Fruit fly (Drosophila melanogaster) whole organism, adult: ENCODE data around the gene CG13887.

ENCODE experiments used
- CG11617 ChIP-seq: fragments of 200-800 bp; sonication (Bioruptor generic); optimal IDR thresholded peaks from 2 replicates; lab custom pipeline; 2017; ENCODE audit warnings: mild to moderate bottlenecking, missing biosample characterization, missing genetic modification reagents, missing genetic modification characterization
- CG12768 ChIP-seq: fragments of 200-800 bp; sonication (Bioruptor generic); optimal IDR thresholded peaks from 2 replicates; lab custom pipeline; 2017; ENCODE audit warnings: missing biosample characterization, missing genetic modification characterization, mild to moderate bottlenecking, moderate library complexity, missing genetic modification reagents
- CG14711 ChIP-seq: fragments of 200-800 bp; sonication (Bioruptor generic); optimal IDR thresholded peaks from 2 replicates; lab custom pipeline; 2018; ENCODE audit warnings: missing biosample characterization, mild to moderate bottlenecking, missing genetic modification characterization, moderate library complexity
- CG1620 ChIP-seq: fragments of 200-800 bp; sonication (Bioruptor generic); optimal IDR thresholded peaks from 2 replicates; lab custom pipeline; 2016; ENCODE audit warnings: missing biosample characterization, missing genetic modification characterization
- CG33017 ChIP-seq: fragments of 200-800 bp; sonication (Bioruptor generic); optimal IDR thresholded peaks from 2 replicates; lab custom pipeline; 2018; ENCODE audit warnings: missing biosample characterization, mild to moderate bottlenecking, missing genetic modification characterization, moderate library complexity
- CG5204 ChIP-seq: fragments of 200-800 bp; sonication (Bioruptor generic); optimal IDR thresholded peaks from 2 replicates; lab custom pipeline; 2016; ENCODE audit warnings: missing biosample characterization, missing genetic modification characterization
- CG7045 ChIP-seq: fragments of 200-800 bp; sonication (Bioruptor generic); optimal IDR thresholded peaks from 2 replicates; lab custom pipeline; 2017; ENCODE audit warnings: missing biosample characterization, mild to moderate bottlenecking, missing genetic modification characterization
- CG7101 ChIP-seq: fragments of 200-800 bp; sonication (Bioruptor generic); optimal IDR thresholded peaks from 2 replicates; lab custom pipeline; 2018; ENCODE audit warnings: missing biosample characterization, mild to moderate bottlenecking, missing genetic modification characterization, moderate library complexity
- Clk ChIP-seq: fragments of 200-800 bp; sonication (Bioruptor generic); optimal IDR thresholded peaks from 2 replicates; lab custom pipeline; 2017; ENCODE audit warnings: missing biosample characterization, missing genetic modification characterization
- Crg-1 ChIP-seq: fragments of 200-800 bp; sonication (Bioruptor generic); optimal IDR thresholded peaks from 2 replicates; lab custom pipeline; 2016; ENCODE audit warnings: missing biosample characterization, missing genetic modification characterization
- Hr96 ChIP-seq: fragments of 200-800 bp; sonication (Bioruptor generic); optimal IDR thresholded peaks from 2 replicates; lab custom pipeline; 2016; ENCODE audit warnings: missing biosample characterization, missing genetic modification characterization
- Mnt ChIP-seq: fragments of 200-800 bp; sonication (Bioruptor generic); optimal IDR thresholded peaks from 2 replicates; lab custom pipeline; 2016; ENCODE audit warnings: missing biosample characterization, mild to moderate bottlenecking, missing genetic modification characterization
- bab1 ChIP-seq: fragments of 200-800 bp; sonication (Bioruptor generic); optimal IDR thresholded peaks from 3 replicates; lab custom pipeline; 2019; ENCODE audit warnings: missing biosample characterization, mild to moderate bottlenecking, missing genetic modification characterization, moderate library complexity
- cic ChIP-seq: fragments of 200-800 bp; sonication (Bioruptor generic); optimal IDR thresholded peaks from 2 replicates; lab custom pipeline; 2017; ENCODE audit warnings: missing biosample characterization, mild to moderate bottlenecking, missing genetic modification characterization, moderate library complexity
- cnc ChIP-seq, 2 experiments: fragments of >200 bp; optimal IDR thresholded peaks; 2 replicates each; lab custom pipeline; 2017
- kay ChIP-seq: fragments of 200-800 bp; sonication (Bioruptor generic); peaks from one replicate; lab custom pipeline; 2016; ENCODE audit warnings: missing biosample characterization, missing genetic modification characterization, borderline replicate concordance
- ovo ChIP-seq: fragments of 200-800 bp; sonication (Bioruptor generic); optimal IDR thresholded peaks from 2 replicates; lab custom pipeline; 2016; ENCODE audit warnings: missing biosample characterization, missing genetic modification characterization
- pad ChIP-seq: fragments of 200-800 bp; sonication (Bioruptor generic); optimal IDR thresholded peaks from 3 replicates; lab custom pipeline; 2017; ENCODE audit warnings: missing biosample characterization, missing genetic modification characterization, mild to moderate bottlenecking, moderate library complexity, missing genetic modification reagents
- tj ChIP-seq: fragments of 200-800 bp; sonication (Bioruptor generic); optimal IDR thresholded peaks from 3 replicates; lab custom pipeline; 2017; ENCODE audit warnings: missing biosample characterization, mild to moderate bottlenecking, missing genetic modification characterization, moderate library complexity
- toe ChIP-seq: fragments of 200-800 bp; sonication (Bioruptor generic); optimal IDR thresholded peaks from 2 replicates; lab custom pipeline; 2016; ENCODE audit warnings: missing biosample characterization, missing genetic modification characterization

The CG13887 gene

DNA sequence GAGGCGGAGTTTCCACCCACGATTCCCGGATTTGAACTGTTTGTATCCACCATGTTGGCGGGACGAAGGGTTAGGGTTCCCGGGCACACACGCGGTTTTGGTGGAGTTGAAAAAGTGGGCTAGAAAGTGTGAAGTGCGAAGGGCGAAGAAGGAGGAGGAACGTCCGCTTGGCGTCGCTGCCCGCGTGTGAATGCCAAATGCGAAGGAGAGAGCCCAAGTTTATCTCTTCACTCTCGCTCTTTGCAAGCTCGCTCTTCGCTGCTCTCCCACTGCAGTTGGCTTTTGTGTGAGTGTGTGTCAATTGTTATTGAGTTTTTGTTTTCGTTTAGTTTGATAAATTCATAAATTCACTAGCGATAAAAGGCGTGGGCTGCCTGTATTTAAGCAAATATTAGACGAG, 43.2 kb downstream of the CG13887 start:
- TF ChIP-seq pad (GFP tag; lab: Kevin White, UChicago) (no peak), Crg-1 (no peak), CG14711 (tag; lab: Kevin White, UChicago) (no peak), CG7101 (no peak), toe (GFP tag; lab: Kevin White, UChicago) (no peak), ovo (GFP tag; lab: Kevin White, UChicago) (no peak), cic (GFP tag; lab: Kevin White, UChicago) (no peak), Mnt (peak; percentile 21), bab1 (peak; percentile 44), CG7045 (no peak), CG1620 (GFP tag; lab: Kevin White, UChicago) (peak; percentile 16), Hr96 (peak; percentile 10)

- TF ChIP-seq toe (GFP tag; lab: Kevin White, UChicago), result peak; percentile 17
- TF ChIP-seq Hr96, result no peak
- TF ChIP-seq pad (GFP tag; lab: Kevin White, UChicago), result peak; percentile 10
- peak; percentile 16 for TF ChIP-seq Crg-1
- TF ChIP-seq Mnt, result peak; percentile 57
- TF ChIP-seq CG33017, result peak; percentile 40
- TF ChIP-seq kay, result no peak
- TF ChIP-seq CG14711 (tag; lab: Kevin White, UChicago), result no peak
- peak; percentile 92 for TF ChIP-seq tj (GFP tag; lab: Kevin White, UChicago)
- no peak for TF ChIP-seq cnc (optimal IDR thresholded peaks at IDR 0.05; lab: Kevin White, UChicago)
- peak; percentile 46 for TF ChIP-seq cic (GFP tag; lab: Kevin White, UChicago)
- TF ChIP-seq ovo (GFP tag; lab: Kevin White, UChicago), result peak; percentile 36
- TF ChIP-seq CG1620 (GFP tag; lab: Kevin White, UChicago), result peak; percentile 32
- TF ChIP-seq CG11617, result peak; percentile 13
- TF ChIP-seq CG12768 (GFP tag; lab: Kevin White, UChicago), result peak; percentile 59
- TF ChIP-seq Clk (GFP tag; lab: Kevin White, UChicago), result peak; percentile 56
- no peak for TF ChIP-seq CG5204 (GFP tag; lab: Kevin White, UChicago)
- TF ChIP-seq CG7045, result peak; percentile 28
- peak; percentile 35 for TF ChIP-seq bab1
- peak; percentile 35 for TF ChIP-seq CG7101
Observed at dm6 chr3L:881496-882235, 44.0 kb downstream of the CG13887 start, which contains the start of gene CG13907. CG13907 (minus strand) TSS chr3L:882013.

DNA sequence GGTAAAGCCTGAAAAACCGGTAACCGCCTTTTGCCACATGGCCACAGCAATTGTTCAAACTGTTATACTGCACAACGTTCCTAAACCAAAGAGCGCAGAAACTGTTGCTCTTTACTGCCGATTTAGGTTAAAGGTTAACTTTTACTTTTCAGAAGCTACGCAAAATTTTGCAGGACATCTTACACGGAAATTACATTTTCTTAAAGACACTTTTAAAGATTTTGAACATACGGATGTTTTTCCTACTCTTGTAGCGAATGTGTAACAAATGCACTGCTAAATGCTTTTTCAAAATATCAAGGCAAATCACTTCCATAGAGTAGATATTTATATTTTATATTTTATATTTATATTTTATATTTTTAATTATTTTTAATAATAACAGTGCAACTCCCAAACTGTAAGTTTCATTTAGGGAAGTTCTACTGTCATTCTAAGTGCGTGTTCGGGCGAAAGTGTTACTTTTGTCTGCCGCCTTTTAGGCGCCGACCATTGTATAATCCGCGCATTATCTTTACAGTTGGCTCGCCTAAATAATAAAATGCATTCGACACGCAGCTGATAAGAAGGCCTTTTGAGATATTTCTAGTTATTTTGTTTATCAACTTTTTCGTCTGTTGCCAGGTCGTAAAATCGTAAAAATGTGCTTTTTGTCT, 44.7 kb downstream of the CG13887 start:
- TF ChIP-seq CG33017 (no peak), pad (GFP tag; lab: Kevin White, UChicago) (no peak), CG1620 (GFP tag; lab: Kevin White, UChicago) (no peak), tj (GFP tag; lab: Kevin White, UChicago) (no peak), Mnt (no peak), toe (GFP tag; lab: Kevin White, UChicago) (no peak), cic (GFP tag; lab: Kevin White, UChicago) (no peak), kay (peak; percentile 76), Hr96 (no peak), CG7045 (peak; percentile 22)

dm6 chr3L:882892-883255, 45.2 kb downstream of the CG13887 start:
- TF ChIP-seq Clk (GFP tag; lab: Kevin White, UChicago), result no peak
- no peak for TF ChIP-seq Crg-1
- TF ChIP-seq CG1620 (GFP tag; lab: Kevin White, UChicago), result no peak
- no peak for TF ChIP-seq CG5204 (GFP tag; lab: Kevin White, UChicago)
- no peak for TF ChIP-seq CG12768 (GFP tag; lab: Kevin White, UChicago)
- TF ChIP-seq tj (GFP tag; lab: Kevin White, UChicago), result peak; percentile 11

DNA sequence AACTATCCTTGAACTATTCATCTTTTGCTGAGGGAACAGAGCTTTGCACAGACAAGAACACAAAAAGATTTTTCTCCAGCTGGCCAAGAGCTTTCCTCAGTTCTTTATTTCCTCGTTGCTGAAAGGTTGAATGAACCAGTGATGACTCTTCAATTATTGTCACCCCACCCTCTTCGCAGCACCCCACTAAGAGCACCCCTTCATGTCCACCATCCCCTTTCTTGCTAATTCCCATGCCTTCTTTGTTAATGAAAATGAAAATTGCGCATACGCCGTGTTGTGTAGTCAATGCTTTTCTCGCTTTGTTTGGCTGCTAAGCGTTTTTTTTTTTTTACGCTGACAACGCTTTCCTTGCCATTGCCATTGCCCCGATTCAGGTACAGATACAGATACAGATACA, 46.1 kb downstream of the CG13887 start:
- no peak for TF ChIP-seq Hr96
- TF ChIP-seq tj (GFP tag; lab: Kevin White, UChicago), result peak; percentile 83
- TF ChIP-seq cnc (optimal IDR thresholded peaks at IDR 0.05; lab: Kevin White, UChicago), result no peak

DNA sequence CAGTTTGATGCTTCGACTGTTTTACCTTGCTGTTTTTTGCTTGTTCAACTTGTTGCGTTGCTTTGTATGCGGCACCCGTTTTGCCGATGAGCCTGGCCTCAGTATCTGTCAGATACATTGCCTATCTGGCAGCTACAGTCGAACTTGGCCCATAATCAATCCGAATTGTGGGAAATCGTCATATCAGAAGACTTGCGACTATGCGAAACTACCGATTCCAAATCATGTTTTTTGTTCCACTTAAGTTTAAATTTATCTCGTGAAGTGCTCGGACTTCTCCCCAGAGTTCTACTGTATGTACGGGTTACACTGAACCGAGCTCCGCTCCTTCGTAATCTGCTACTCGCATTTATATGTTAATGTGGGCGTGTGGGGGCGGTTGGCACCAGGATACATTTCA, 46.6 kb downstream of the CG13887 start:
- TF ChIP-seq cnc (optimal IDR thresholded peaks at IDR 0.05; lab: Kevin White, UChicago), result no peak
- no peak for TF ChIP-seq kay
- TF ChIP-seq toe (GFP tag; lab: Kevin White, UChicago), result no peak
- no peak for TF ChIP-seq CG7045
- TF ChIP-seq CG1620 (GFP tag; lab: Kevin White, UChicago), result no peak
- no peak for TF ChIP-seq tj (GFP tag; lab: Kevin White, UChicago)
- no peak for TF ChIP-seq bab1
- no peak for TF ChIP-seq Hr96
- TF ChIP-seq Mnt, result no peak
- TF ChIP-seq ovo (GFP tag; lab: Kevin White, UChicago), result no peak
- TF ChIP-seq CG11617, result no peak
- TF ChIP-seq Clk (GFP tag; lab: Kevin White, UChicago), result no peak
- no peak for TF ChIP-seq CG7101
- TF ChIP-seq pad (GFP tag; lab: Kevin White, UChicago), result no peak
- no peak for TF ChIP-seq CG12768 (GFP tag; lab: Kevin White, UChicago)
- TF ChIP-seq CG14711 (tag; lab: Kevin White, UChicago), result no peak
- no peak for TF ChIP-seq cic (GFP tag; lab: Kevin White, UChicago)
- TF ChIP-seq CG33017, result no peak
